Worm (Caenorhabditis elegans): ENCODE data around the gene eng-1.

The eng-1 gene

ce11 chrIII:5882823-5883222, 14.5 kb upstream of the eng-1 start, which contains the start of gene F01F1.14:
Gene F01F1.14, minus strand, starts transcription at chrIII:5882923.
- TF ChIP-seq pqm-1 (tag; optimal IDR thresholded peaks at IDR 0.05) (no peak), ceh-6 (GFP tag; optimal IDR thresholded peaks at IDR 0.05) (no peak), dmd-4 (tag; optimal IDR thresholded peaks at IDR 0.05; ENCODE audit: borderline replicate concordance) (no peak), ceh-19 (GFP tag; optimal IDR thresholded peaks at IDR 0.05) (no peak), sox-4 (tag; optimal IDR thresholded peaks at IDR 0.05) (no peak), ceh-22 (tag; optimal IDR thresholded peaks at IDR 0.05) (no peak), pha-4 (tag; optimal IDR thresholded peaks at IDR 0.05) (no peak), nfya-1 (tag; optimal IDR thresholded peaks at IDR 0.05) (no peak), hlh-15 (tag; optimal IDR thresholded peaks at IDR 0.05) (no peak), odd-2 (tag; optimal IDR thresholded peaks at IDR 0.05) (no peak), pros-1 (tag; optimal IDR thresholded peaks at IDR 0.05) (no peak), tbx-2 (tag; optimal IDR thresholded peaks at IDR 0.05) (no peak), ceh-24 (tag; optimal IDR thresholded peaks at IDR 0.05) (no peak), hlh-8 (tag; optimal IDR thresholded peaks at IDR 0.05) (no peak)

ce11 chrIII:5882284-5882683, 14.0 kb upstream of the eng-1 start:
- TF ChIP-seq fax-1 (tag; optimal IDR thresholded peaks at IDR 0.05) (no peak), ets-4 (tag; optimal IDR thresholded peaks at IDR 0.05) (no peak), ama-1 (optimal IDR thresholded peaks at IDR 0.05) (peak; percentile 0), ceh-14 (tag; optimal IDR thresholded peaks at IDR 0.05) (no peak), ahr-1 (tag; optimal IDR thresholded peaks at IDR 0.05) (no peak), pros-1 (tag; optimal IDR thresholded peaks at IDR 0.05) (no peak), ceh-6 (GFP tag; optimal IDR thresholded peaks at IDR 0.05) (no peak)

- peak; percentile 18 for TF ChIP-seq nfya-1 (tag; optimal IDR thresholded peaks at IDR 0.05)
- TF ChIP-seq ceh-30 (tag; optimal IDR thresholded peaks at IDR 0.05): no peak
- peak; percentile 13 for TF ChIP-seq ceh-31 (tag; optimal IDR thresholded peaks at IDR 0.05)
- TF ChIP-seq ceh-6 (GFP tag; optimal IDR thresholded peaks at IDR 0.05): no peak
- peak; percentile 93 for TF ChIP-seq ceh-48 (tag; optimal IDR thresholded peaks at IDR 0.05)
- no peak for TF ChIP-seq C38D4.7 (GFP tag; optimal IDR thresholded peaks at IDR 0.05)
These were observed 11.1 kb upstream of the eng-1 start, which contains the start of gene hpo-10 for ce11 chrIII:5879291-5879968. Gene hpo-10, plus strand, starts transcription at chrIII:5879489.

ce11 chrIII:5878215-5878614, 9.9 kb upstream of the eng-1 start, which contains the start of the genes mig-21 and F01F1.2:
Gene mig-21, minus strand, starts transcription at chrIII:5878380.
Gene F01F1.2, plus strand, starts transcription at chrIII:5878554.
- no peak for TF ChIP-seq pha-2 (tag; optimal IDR thresholded peaks at IDR 0.05)
- no peak for TF ChIP-seq unc-55 (GFP tag; optimal IDR thresholded peaks at IDR 0.05)
- TF ChIP-seq F13H6.1 (tag; optimal IDR thresholded peaks at IDR 0.05): no peak
- no peak for TF ChIP-seq C08G9.2 (tag; optimal IDR thresholded peaks at IDR 0.05)
- no peak for TF ChIP-seq ceh-24 (tag; optimal IDR thresholded peaks at IDR 0.05)
- no peak for TF ChIP-seq hlh-15 (tag; optimal IDR thresholded peaks at IDR 0.05)
- TF ChIP-seq pqm-1 (tag; optimal IDR thresholded peaks at IDR 0.05): no peak
- no peak for TF ChIP-seq pag-3 (tag; optimal IDR thresholded peaks at IDR 0.05; ENCODE audit: borderline replicate concordance)
- TF ChIP-seq syd-9 (tag; optimal IDR thresholded peaks at IDR 0.05): no peak
- no peak for TF ChIP-seq ref-2 (tag; optimal IDR thresholded peaks at IDR 0.05)
- TF ChIP-seq sdc-2 (tag; optimal IDR thresholded peaks at IDR 0.05): no peak
- TF ChIP-seq nfya-1 (tag; optimal IDR thresholded peaks at IDR 0.05): no peak
- no peak for TF ChIP-seq hlh-8 (tag; optimal IDR thresholded peaks at IDR 0.05)
- TF ChIP-seq ceh-18 (tag; optimal IDR thresholded peaks at IDR 0.05): no peak
- no peak for TF ChIP-seq nhr-11 (tag; optimal IDR thresholded peaks at IDR 0.05)
- no peak for TF ChIP-seq ets-4 (tag; optimal IDR thresholded peaks at IDR 0.05)
- no peak for TF ChIP-seq hlh-30 (tag; optimal IDR thresholded peaks at IDR 0.05; ENCODE audit: insufficient read depth)

All from whole organism, late embryonic.